Fruit fly (Drosophila melanogaster): ENCODE results near the gene sr.

The sr gene

DNA sequence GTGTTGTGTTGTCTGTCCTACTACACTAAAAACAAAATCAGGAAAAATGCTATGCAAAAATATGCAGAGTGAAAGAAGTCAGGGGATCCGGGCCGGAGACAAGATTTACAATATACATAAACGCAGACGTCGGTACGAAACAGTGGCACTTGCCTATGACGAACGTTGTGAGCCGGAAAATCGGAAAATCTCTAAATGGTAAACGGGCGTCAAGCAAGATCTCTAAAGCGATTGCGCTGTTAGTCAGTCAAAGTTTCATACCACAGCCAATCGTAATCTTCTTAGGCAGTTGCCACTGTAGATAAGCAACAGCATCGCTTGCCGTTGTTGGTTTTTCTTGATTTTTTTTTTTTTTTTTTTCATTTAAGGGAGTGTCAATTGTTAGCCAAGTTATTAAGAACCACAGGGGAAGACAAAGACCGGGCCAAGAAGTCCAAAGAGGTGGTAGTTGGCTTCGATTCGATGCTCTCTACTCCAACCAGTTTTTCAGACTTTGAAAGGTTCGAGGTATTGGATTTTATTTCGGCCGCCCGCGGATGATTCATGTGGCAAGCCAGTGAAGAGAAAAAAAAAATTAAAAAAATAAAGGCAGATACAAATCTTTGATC is 34.5 kb downstream of the sr start (continued):
- TF ChIP-seq CG1621 (tag; optimal IDR thresholded peaks at IDR 0.05) (peak; percentile 82), Gug (GFP tag; IDR thresholded peaks at IDR 0.05) (peak; percentile 85), CG6808 (GFP tag; optimal IDR thresholded peaks at IDR 0.05) (peak; percentile 81), eg (GFP tag; IDR thresholded peaks at IDR 0.05) (peak; percentile 94), CG15336 (GFP tag; IDR thresholded peaks at IDR 0.05) (peak; percentile 81), CG6792 (GFP tag; optimal IDR thresholded peaks at IDR 0.05) (peak; percentile 84), fd85E (GFP tag; optimal IDR thresholded peaks at IDR 0.05) (no peak), CG16779 (tag; optimal IDR thresholded peaks at IDR 0.05) (peak; percentile 47), topi (GFP tag; optimal IDR thresholded peaks at IDR 0.05) (peak; percentile 85)

dm6 chr3R:18130720-18131119 is 40.1 kb downstream of the sr start:
- TF ChIP-seq dsx (GFP tag; optimal IDR thresholded peaks at IDR 0.05; ENCODE audit: poor library complexity, severe bottlenecking) (no peak), ss (GFP tag; optimal IDR thresholded peaks at IDR 0.05) (no peak), pdm3 (GFP tag; optimal IDR thresholded peaks at IDR 0.05) (no peak), CG11762 (GFP tag; optimal IDR thresholded peaks at IDR 0.05; ENCODE audit: insufficient read depth) (no peak), CG8319 (GFP tag; optimal IDR thresholded peaks at IDR 0.05) (no peak), fd59A (GFP tag; optimal IDR thresholded peaks at IDR 0.05) (no peak), Ets96B (tag; optimal IDR thresholded peaks at IDR 0.05) (no peak), CG10669 (GFP tag; optimal IDR thresholded peaks at IDR 0.05) (no peak), Ets21C (GFP tag; optimal IDR thresholded peaks at IDR 0.05) (no peak), CG15336 (GFP tag; IDR thresholded peaks at IDR 0.05) (no peak), Hr39 (GFP tag; optimal IDR thresholded peaks at IDR 0.05) (no peak), CG31627 (GFP tag; optimal IDR thresholded peaks at IDR 0.05) (no peak), vri (GFP tag; optimal IDR thresholded peaks at IDR 0.05) (no peak), Smox (GFP tag; optimal IDR thresholded peaks at IDR 0.05) (no peak), Blimp-1 (GFP tag; optimal IDR thresholded peaks at IDR 0.05) (no peak), CG8632 (GFP tag; optimal IDR thresholded peaks at IDR 0.05) (no peak), spab (GFP tag; optimal IDR thresholded peaks at IDR 0.05) (no peak), Sox15 (GFP tag; optimal IDR thresholded peaks at IDR 0.05) (no peak)

dm6 chr3R:18144853-18145252 is 54.2 kb downstream of the sr start:
- TF ChIP-seq Hr38 (GFP tag; optimal IDR thresholded peaks at IDR 0.05), result no peak
- no peak for TF ChIP-seq CG6276 (GFP tag; optimal IDR thresholded peaks at IDR 0.05)
- TF ChIP-seq svp (GFP tag), result peak; percentile 35
- TF ChIP-seq Ets21C (GFP tag; optimal IDR thresholded peaks at IDR 0.05), result no peak
- no peak for TF ChIP-seq lz (GFP tag; optimal IDR thresholded peaks at IDR 0.05)

DNA sequence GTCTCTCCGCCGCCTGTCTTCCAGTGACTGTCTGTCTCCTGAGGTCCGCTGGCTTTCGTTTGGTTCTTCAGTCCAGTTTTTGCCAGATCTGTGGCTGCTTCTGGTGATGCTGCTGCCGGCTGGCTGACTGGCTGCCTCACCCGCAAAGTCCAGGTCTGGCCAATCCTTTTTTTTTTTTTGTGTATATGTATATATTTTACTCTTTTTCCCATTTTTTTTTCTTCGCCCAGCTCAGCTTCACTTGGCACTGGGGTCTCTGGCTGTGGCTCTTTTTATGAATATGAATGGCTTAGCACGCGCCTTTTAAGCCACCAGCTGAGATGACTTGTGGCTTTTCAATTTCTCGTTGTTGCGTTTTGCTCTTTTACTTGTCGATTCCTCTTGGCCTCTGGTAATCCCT is 56.0 kb downstream of the sr start:
- TF ChIP-seq CG6276 (GFP tag; optimal IDR thresholded peaks at IDR 0.05), result peak; percentile 10
- TF ChIP-seq CG6792 (GFP tag; optimal IDR thresholded peaks at IDR 0.05), result no peak
- TF ChIP-seq cyc (GFP tag; optimal IDR thresholded peaks at IDR 0.05), result no peak
- no peak for TF ChIP-seq Sox102F (GFP tag; optimal IDR thresholded peaks at IDR 0.05)
- TF ChIP-seq CG9139 (GFP tag; optimal IDR thresholded peaks at IDR 0.05), result peak; percentile 83
- TF ChIP-seq CG7368 (GFP tag; optimal IDR thresholded peaks at IDR 0.05), result no peak
- no peak for TF ChIP-seq Sox15 (GFP tag; optimal IDR thresholded peaks at IDR 0.05)
- no peak for TF ChIP-seq CG31627 (GFP tag; optimal IDR thresholded peaks at IDR 0.05)
- TF ChIP-seq spab (GFP tag; optimal IDR thresholded peaks at IDR 0.05), result peak; percentile 67
- no peak for TF ChIP-seq Sox14 (GFP tag; optimal IDR thresholded peaks at IDR 0.05)
- no peak for TF ChIP-seq net (GFP tag; optimal IDR thresholded peaks at IDR 0.05)
- peak; percentile 56; the same call in 1 of the 3 replicates for TF ChIP-seq CG8119 (GFP tag; IDR thresholded peaks at IDR 0.05)
- peak; percentile 55 for TF ChIP-seq svp (GFP tag)
- TF ChIP-seq CG6163 (GFP tag; IDR thresholded peaks at IDR 0.05), result peak; percentile 82
- no peak for TF ChIP-seq vri (GFP tag; optimal IDR thresholded peaks at IDR 0.05)
- TF ChIP-seq Lpt (GFP tag; optimal IDR thresholded peaks at IDR 0.05), result peak; percentile 28
- TF ChIP-seq CG8632 (GFP tag; optimal IDR thresholded peaks at IDR 0.05), result peak; percentile 1
- TF ChIP-seq CG15336 (GFP tag; IDR thresholded peaks at IDR 0.05), result peak; percentile 40; the same call in 1 of the 2 replicates
- TF ChIP-seq Eip78C (GFP tag), result peak; percentile 54
- no peak for TF ChIP-seq acj6 (GFP tag; optimal IDR thresholded peaks at IDR 0.05)
- peak; percentile 72 for TF ChIP-seq CG6808 (GFP tag; optimal IDR thresholded peaks at IDR 0.05)
- peak; percentile 1 for TF ChIP-seq fd59A (GFP tag; optimal IDR thresholded peaks at IDR 0.05)
- no peak for TF ChIP-seq topi (GFP tag; optimal IDR thresholded peaks at IDR 0.05)
- no peak for TF ChIP-seq CG4318 (GFP tag; optimal IDR thresholded peaks at IDR 0.05)
- TF ChIP-seq achi (GFP tag; optimal IDR thresholded peaks at IDR 0.05), result no peak
- no peak for TF ChIP-seq Gug (GFP tag; IDR thresholded peaks at IDR 0.05)
- peak; percentile 6 for TF ChIP-seq CG34406 (GFP tag; optimal IDR thresholded peaks at IDR 0.05)
- TF ChIP-seq CG1621 (tag; optimal IDR thresholded peaks at IDR 0.05), result peak; percentile 4
- peak; percentile 43 for TF ChIP-seq Ets96B (tag; optimal IDR thresholded peaks at IDR 0.05)
- peak; percentile 63 to 90 for TF ChIP-seq ss (GFP tag; optimal IDR thresholded peaks at IDR 0.05)

Measured in whole organism, prepupa.